Fruit fly (Drosophila melanogaster) whole organism, embryonic: ENCODE measurements around the gene Arp2.
A peak's percentile ranks its signal among the peaks of the same experiment; 100 is the strongest.

Experiments
- Bdp1 ChIP-seq: fragments of 200-800 bp; sonication (Bioruptor generic); optimal IDR thresholded peaks from 3 replicates; lab custom pipeline; 2016; ENCODE audit warnings: missing biosample characterization, missing genetic modification characterization
- CG10147 ChIP-seq: fragments of 200-800 bp; sonication (Bioruptor generic); optimal IDR thresholded peaks from 2 replicates; lab custom pipeline; 2019; ENCODE audit warnings: missing biosample characterization, mild to moderate bottlenecking, missing genetic modification characterization, moderate library complexity
- CG10209 ChIP-seq: fragments of 200-800 bp; sonication (Bioruptor generic); optimal IDR thresholded peaks from 3 replicates; lab custom pipeline; 2017; ENCODE audit warnings: missing biosample characterization, mild to moderate bottlenecking, missing genetic modification characterization, missing genetic modification reagents
- CG11560 ChIP-seq: fragments of 200-800 bp; sonication (Bioruptor generic); IDR thresholded peaks from 3 replicates; pipeline ENCODE4 v1.3.6; 2022; ENCODE audit warnings: missing biosample characterization, missing genetic modification characterization
- CG12155 ChIP-seq: fragments of 200-800 bp; sonication (Bioruptor generic); optimal IDR thresholded peaks from 3 replicates; lab custom pipeline; 2016; ENCODE audit warnings: missing biosample characterization, missing genetic modification characterization
- CG13287 ChIP-seq: fragments of 200-800 bp; sonication (Bioruptor generic); IDR thresholded peaks from 2 replicates; pipeline ENCODE4 v1.3.6; 2022; ENCODE audit warnings: missing biosample characterization, missing genetic modification characterization; ENCODE audit not compliant: partially characterized antibody
- CG13894 ChIP-seq: fragments of 200-800 bp; sonication (Bioruptor generic); optimal IDR thresholded peaks from 3 replicates; lab custom pipeline; 2018; ENCODE audit warnings: missing biosample characterization, mild to moderate bottlenecking, missing genetic modification characterization, moderate library complexity
- CG15011 ChIP-seq: fragments of 200-800 bp; sonication (Bioruptor generic); optimal IDR thresholded peaks from 3 replicates; lab custom pipeline; 2018; ENCODE audit warnings: missing biosample characterization, mild to moderate bottlenecking, missing genetic modification characterization
- CG15479 ChIP-seq: fragments of 200-800 bp; sonication (Bioruptor generic); optimal IDR thresholded peaks from 3 replicates; lab custom pipeline; 2019; ENCODE audit warnings: missing biosample characterization, mild to moderate bottlenecking, missing genetic modification characterization, moderate library complexity
- CG15514 ChIP-seq: fragments of 200-800 bp; sonication (Bioruptor generic); optimal IDR thresholded peaks from 3 replicates; lab custom pipeline; 2017; ENCODE audit warnings: missing biosample characterization, missing genetic modification characterization, mild to moderate bottlenecking, moderate library complexity, missing genetic modification reagents
- CG16813 ChIP-seq: fragments of 200-800 bp; sonication (Bioruptor generic); IDR thresholded peaks from 3 replicates; pipeline ENCODE4 v1.3.6; 2022; ENCODE audit warnings: missing biosample characterization, missing genetic modification characterization; ENCODE audit not compliant: partially characterized antibody
- CG16863 ChIP-seq: fragments of 200-800 bp; sonication (Bioruptor generic); optimal IDR thresholded peaks from 3 replicates; lab custom pipeline; 2016; ENCODE audit warnings: missing biosample characterization, missing genetic modification characterization
- CG17912 ChIP-seq: fragments of 200-800 bp; sonication (Bioruptor generic); optimal IDR thresholded peaks from 2 replicates; lab custom pipeline; 2018; ENCODE audit warnings: missing biosample characterization, mild to moderate bottlenecking, missing genetic modification characterization
- CG1792 ChIP-seq: fragments of 200-800 bp; sonication (Bioruptor generic); optimal IDR thresholded peaks from 2 replicates; lab custom pipeline; 2016; ENCODE audit warnings: missing biosample characterization, missing genetic modification characterization
- CG18764 ChIP-seq: fragments of 200-800 bp; sonication (Bioruptor generic); optimal IDR thresholded peaks from 3 replicates; lab custom pipeline; 2016; ENCODE audit warnings: missing biosample characterization, missing genetic modification characterization
- CG2129 ChIP-seq: fragments of 200-800 bp; sonication (Bioruptor generic); IDR thresholded peaks from 2 replicates; pipeline ENCODE4 v1.3.6; 2022; ENCODE audit warnings: missing biosample characterization, missing genetic modification characterization; ENCODE audit not compliant: partially characterized antibody
- CG3847 ChIP-seq: fragments of 200-800 bp; sonication (Bioruptor generic); IDR thresholded peaks from 2 replicates; pipeline ENCODE4 v1.3.6; 2022; ENCODE audit warnings: missing biosample characterization, missing genetic modification characterization
- CG3995 ChIP-seq: fragments of 200-800 bp; sonication (Bioruptor generic); optimal IDR thresholded peaks from 3 replicates; lab custom pipeline; 2016; ENCODE audit warnings: missing biosample characterization, missing genetic modification characterization
- CG4707 ChIP-seq: fragments of 200-800 bp; sonication (Bioruptor generic); optimal IDR thresholded peaks from 2 replicates; lab custom pipeline; 2018; ENCODE audit warnings: missing biosample characterization, mild to moderate bottlenecking, missing genetic modification characterization, moderate library complexity
- CG9817 ChIP-seq: fragments of 200-800 bp; sonication (Bioruptor generic); optimal IDR thresholded peaks from 2 replicates; lab custom pipeline; 2018; ENCODE audit warnings: missing biosample characterization, mild to moderate bottlenecking, missing genetic modification characterization, moderate library complexity
- Deaf1 ChIP-seq: fragments of 200-800 bp; optimal IDR thresholded peaks from 3 replicates; lab custom pipeline; 2019; ENCODE audit warnings: missing biosample characterization, mild to moderate bottlenecking, missing genetic modification characterization, moderate library complexity
- E2f2 ChIP-seq: fragments of 200-800 bp; sonication (Bioruptor generic); IDR thresholded peaks from 2 replicates; pipeline ENCODE4 v1.3.6; 2022; ENCODE audit warnings: missing biosample characterization, missing genetic modification characterization
- Hsf ChIP-seq: fragments of 200-800 bp; sonication (Bioruptor generic); optimal IDR thresholded peaks from 3 replicates; lab custom pipeline; 2016; ENCODE audit warnings: missing biosample characterization, missing genetic modification characterization
- Myb ChIP-seq: fragments of 200-800 bp; sonication (Bioruptor generic); optimal IDR thresholded peaks from 2 replicates; lab custom pipeline; 2016; ENCODE audit warnings: missing biosample characterization, missing genetic modification characterization
- NC2β ChIP-seq: fragments of 200-800 bp; sonication (Bioruptor generic); optimal IDR thresholded peaks from 2 replicates; lab custom pipeline; 2016; ENCODE audit warnings: missing biosample characterization, missing genetic modification characterization
- Nf-YC ChIP-seq: fragments of 200-800 bp; optimal IDR thresholded peaks from 3 replicates; lab custom pipeline; 2019; ENCODE audit warnings: missing biosample characterization, mild to moderate bottlenecking, missing genetic modification characterization, moderate library complexity
- NfI ChIP-seq: fragments of 200-800 bp; sonication (Bioruptor generic); optimal IDR thresholded peaks from 3 replicates; lab custom pipeline; 2018; ENCODE audit warnings: missing biosample characterization, mild to moderate bottlenecking, missing genetic modification characterization, moderate library complexity
- Sin3A ChIP-seq: fragments of >200 bp; optimal IDR thresholded peaks from 2 replicates; lab custom pipeline; 2018
- Sry-δ ChIP-seq: fragments of 200-800 bp; sonication (Bioruptor generic); optimal IDR thresholded peaks from 2 replicates; lab custom pipeline; 2016; ENCODE audit warnings: missing biosample characterization, missing genetic modification characterization
- amos ChIP-seq: fragments of 200-800 bp; sonication (Bioruptor generic); IDR thresholded peaks from 2 replicates; pipeline ENCODE4 v1.3.6; 2022; ENCODE audit warnings: missing biosample characterization, missing genetic modification characterization; ENCODE audit not compliant: partially characterized antibody
- ato ChIP-seq: fragments of 200-800 bp; sonication (Bioruptor generic); IDR thresholded peaks from 2 replicates; pipeline ENCODE4 v1.3.6; 2022; ENCODE audit warnings: missing biosample characterization, missing genetic modification characterization; ENCODE audit not compliant: partially characterized antibody
- chinmo ChIP-seq: fragments of 200-800 bp; sonication (Bioruptor generic); IDR thresholded peaks from 4 replicates; pipeline ENCODE4 v1.3.6; 2022; ENCODE audit warnings: missing biosample characterization, missing genetic modification characterization; ENCODE audit not compliant: partially characterized antibody
- dati ChIP-seq: fragments of 200-800 bp; sonication (Bioruptor generic); IDR thresholded peaks from 2 replicates; pipeline ENCODE4 v1.3.6; 2022; ENCODE audit warnings: missing biosample characterization, missing genetic modification characterization
- dimm ChIP-seq: fragments of 200-800 bp; sonication (Bioruptor generic); IDR thresholded peaks from 2 replicates; pipeline ENCODE4 v1.3.6; 2022; ENCODE audit warnings: missing biosample characterization, missing genetic modification characterization
- esg ChIP-seq: fragments of 200-800 bp; sonication (Bioruptor generic); conservative IDR thresholded peaks from 2 replicates; pipeline ENCODE4 v1.3.6; 2022; ENCODE audit warnings: missing biosample characterization, missing genetic modification characterization
- exex ChIP-seq: fragments of 200-800 bp; sonication (Bioruptor generic); optimal IDR thresholded peaks from 4 replicates; lab custom pipeline; 2018; ENCODE audit warnings: missing biosample characterization, mild to moderate bottlenecking, missing genetic modification characterization, moderate library complexity
- gsb-n ChIP-seq: fragments of 200-800 bp; sonication (Bioruptor generic); optimal IDR thresholded peaks from 3 replicates; lab custom pipeline; 2018; ENCODE audit warnings: missing biosample characterization, mild to moderate bottlenecking, missing genetic modification characterization
- hb ChIP-seq: fragments of 200-800 bp; sonication (Bioruptor generic); IDR thresholded peaks from 3 replicates; pipeline ENCODE4 v1.3.6; 2022; ENCODE audit warnings: missing biosample characterization, missing genetic modification characterization; ENCODE audit not compliant: partially characterized antibody
- inv ChIP-seq: fragments of 200-800 bp; sonication (Bioruptor generic); IDR thresholded peaks from 2 replicates; pipeline ENCODE4 v1.3.6; 2022; ENCODE audit warnings: missing biosample characterization, missing genetic modification characterization; ENCODE audit not compliant: partially characterized antibody
- jigr1 ChIP-seq: fragments of 200-800 bp; sonication (Bioruptor generic); IDR thresholded peaks from 3 replicates; pipeline ENCODE4 v1.3.6; 2022; ENCODE audit warnings: missing biosample characterization, missing genetic modification characterization
- kah ChIP-seq: fragments of 200-800 bp; sonication (Bioruptor generic); optimal IDR thresholded peaks from 2 replicates; lab custom pipeline; 2018; ENCODE audit warnings: missing biosample characterization, mild to moderate bottlenecking, missing genetic modification characterization
- kni ChIP-seq: fragments of 200-800 bp; sonication (Bioruptor generic); optimal IDR thresholded peaks from 3 replicates; lab custom pipeline; 2017; ENCODE audit warnings: mild to moderate bottlenecking, missing biosample characterization, missing genetic modification reagents, missing genetic modification characterization
- luna ChIP-seq: fragments of 200-800 bp; sonication (Bioruptor generic); optimal IDR thresholded peaks from 2 replicates; lab custom pipeline; 2016; ENCODE audit warnings: missing biosample characterization, missing genetic modification characterization
- mld ChIP-seq: fragments of 200-800 bp; sonication (Bioruptor generic); IDR thresholded peaks from 3 replicates; pipeline ENCODE4 v1.3.6; 2022; ENCODE audit warnings: missing biosample characterization, missing genetic modification characterization; ENCODE audit not compliant: partially characterized antibody
- nerfin-2 ChIP-seq: fragments of 200-800 bp; sonication (Bioruptor generic); IDR thresholded peaks from 2 replicates; pipeline ENCODE4 v1.3.6; 2022; ENCODE audit warnings: missing biosample characterization, missing genetic modification characterization; ENCODE audit not compliant: partially characterized antibody
- pho ChIP-seq: fragments of 200-800 bp; sonication (Bioruptor generic); optimal IDR thresholded peaks from 2 replicates; lab custom pipeline; 2016; ENCODE audit warnings: missing biosample characterization, missing genetic modification characterization
- schlank ChIP-seq: fragments of 200-800 bp; sonication (Bioruptor generic); optimal IDR thresholded peaks from 2 replicates; lab custom pipeline; 2018; ENCODE audit warnings: missing biosample characterization, mild to moderate bottlenecking, missing genetic modification characterization
- sna ChIP-seq: fragments of 200-800 bp; sonication (Bioruptor generic); IDR thresholded peaks from 2 replicates; pipeline ENCODE4 v1.3.6; 2022; ENCODE audit warnings: missing biosample characterization, missing genetic modification characterization; ENCODE audit not compliant: partially characterized antibody
- so ChIP-seq: fragments of 200-800 bp; sonication (Bioruptor generic); IDR thresholded peaks from 3 replicates; pipeline ENCODE4 v1.3.6; 2022; ENCODE audit warnings: missing biosample characterization, missing genetic modification characterization
- sug ChIP-seq: fragments of 200-800 bp; optimal IDR thresholded peaks from 2 replicates; lab custom pipeline; 2019; ENCODE audit warnings: missing biosample characterization, mild to moderate bottlenecking, missing genetic modification characterization, moderate library complexity

Arp2 gene

dm6 chrX:16593418-16593817 lies 39.6 kb upstream of the Arp2 start, which contains the start of the genes SMC3 and Ubc7 (continued):
- TF ChIP-seq kni (GFP tag; lab: Kevin White, UChicago) (no peak), nerfin-2 (GFP tag; lab: Robert Waterston, UW) (peak; percentile 97), sna (peak; percentile 92), CG13894 (tag; lab: Kevin White, UChicago) (no peak), CG15011 (GFP tag; lab: Kevin White, UChicago) (no peak), ato (GFP tag; lab: Robert Waterston, UW) (peak; percentile 87), amos (GFP tag; lab: Robert Waterston, UW) (peak; percentile 82), Nf-YC (tag; lab: Kevin White, UChicago) (peak; percentile 6), luna (no peak), Sry-δ (GFP tag; lab: Kevin White, UChicago) (peak; percentile 61), Hsf (GFP tag; lab: Kevin White, UChicago) (no peak), schlank (tag; lab: Kevin White, UChicago) (no peak), CG9817 (tag; lab: Kevin White, UChicago) (no peak), mld (GFP tag; lab: Robert Waterston, UW) (peak; percentile 88; the same call in 2 of the 3 replicates), NfI (GFP tag; lab: Kevin White, UChicago) (no peak), pho (GFP tag; lab: Kevin White, UChicago) (no peak), CG17912 (GFP tag; lab: Kevin White, UChicago) (no peak), CG12155 (peak; percentile 29), kah (GFP tag; lab: Kevin White, UChicago) (no peak), Sin3A (no peak), CG13287 (GFP tag; lab: Robert Waterston, UW) (peak; percentile 93), CG10147 (peak; percentile 20), Myb (GFP tag; lab: Kevin White, UChicago) (peak; percentile 5), chinmo (GFP tag; lab: Robert Waterston, UW) (peak; percentile 94; the same call in 3 of the 4 replicates), CG16813 (GFP tag; lab: Robert Waterston, UW) (peak; percentile 95), CG2129 (GFP tag; lab: Robert Waterston, UW) (peak; percentile 74), CG18764 (GFP tag; lab: Kevin White, UChicago) (no peak), jigr1 (GFP tag; lab: Robert Waterston, UW) (no peak), so (GFP tag; lab: Robert Waterston, UW) (no peak), NC2β (no peak), CG11560 (tag; lab: Robert Waterston, UW) (peak; percentile 97), dati (GFP tag; lab: Robert Waterston, UW) (no peak), CG1792 (no peak), CG16863 (GFP tag; lab: Kevin White, UChicago) (no peak), CG3995 (peak; percentile 65), Deaf1 (tag; lab: Kevin White, UChicago) (no peak), dimm (GFP tag; lab: Robert Waterston, UW) (no peak), inv (peak; percentile 88), E2f2 (peak; percentile 29; the same call in 1 of the 2 replicates), CG10209 (GFP tag; lab: Kevin White, UChicago) (no peak), exex (tag; lab: Kevin White, UChicago) (no peak), Bdp1 (GFP tag; lab: Kevin White, UChicago) (no peak), CG4707 (GFP tag; lab: Kevin White, UChicago) (no peak), CG3847 (GFP tag; lab: Robert Waterston, UW) (no peak), esg (no peak), sug (tag; lab: Kevin White, UChicago) (peak; percentile 27), hb (GFP tag; lab: Robert Waterston, UW) (peak; percentile 95), CG15479 (GFP tag; lab: Kevin White, UChicago) (no peak), gsb-n (tag; lab: Kevin White, UChicago) (no peak), CG15514 (GFP tag; lab: Kevin White, UChicago) (peak; percentile 45)
